Fruit fly (Drosophila melanogaster): ENCODE results near the gene jvl.

DNA sequence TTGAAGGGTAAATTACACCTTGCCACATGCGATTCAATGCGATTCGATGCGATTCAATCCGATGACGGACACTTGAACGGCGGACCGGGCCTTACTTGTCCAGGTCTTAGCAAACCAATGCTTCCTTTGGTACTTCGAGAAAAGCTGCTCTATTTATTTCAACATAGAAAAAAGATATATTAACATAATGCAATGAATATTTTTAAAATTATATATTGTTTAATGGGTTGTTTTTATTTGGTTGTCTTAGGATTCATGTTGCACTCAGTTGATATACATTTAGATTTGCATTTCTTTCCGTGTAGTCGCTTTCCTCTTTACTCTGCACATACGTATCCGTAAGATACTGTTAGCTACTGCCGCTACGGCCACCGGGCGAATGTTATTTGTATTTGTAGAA, 16.9 kb downstream of the jvl start:
- no peak for TF ChIP-seq pan (optimal IDR thresholded peaks at IDR 0.05)
- TF ChIP-seq psq (optimal IDR thresholded peaks at IDR 0.05): no peak
- TF ChIP-seq EcR (GFP tag; optimal IDR thresholded peaks at IDR 0.05): no peak
- no peak for TF ChIP-seq Dll (optimal IDR thresholded peaks at IDR 0.05)

Measured in whole organism.